Worm (Caenorhabditis elegans): ENCODE results near the gene Y66H1A.5.

Y66H1A.5 gene

ce11 chrIV:443622-444021, 14.7 kb upstream of the Y66H1A.5 start, which contains the start of gene mrpl-55:
TSS of gene mrpl-55 (plus strand) at chrIV:443985.
- TF ChIP-seq ceh-2 (tag; optimal IDR thresholded peaks at IDR 0.05) (peak; percentile 28), pat-9 (tag; optimal IDR thresholded peaks at IDR 0.05) (no peak), sox-2 (GFP tag; IDR thresholded peaks at IDR 0.05) (no peak), dmd-4 (tag; optimal IDR thresholded peaks at IDR 0.05; ENCODE audit: borderline replicate concordance) (no peak), unc-55 (GFP tag; optimal IDR thresholded peaks at IDR 0.05) (peak; percentile 32), ceh-30 (tag; optimal IDR thresholded peaks at IDR 0.05) (no peak), rnt-1 (tag; optimal IDR thresholded peaks at IDR 0.05) (no peak), dve-1 (tag; optimal IDR thresholded peaks at IDR 0.05) (peak; percentile 58), lim-6 (tag; optimal IDR thresholded peaks at IDR 0.05) (no peak), hlh-8 (tag; optimal IDR thresholded peaks at IDR 0.05) (no peak), ceh-48 (tag; optimal IDR thresholded peaks at IDR 0.05) (peak; percentile 75), fkh-10 (GFP tag; optimal IDR thresholded peaks at IDR 0.05) (no peak), F13H6.1 (tag; optimal IDR thresholded peaks at IDR 0.05) (no peak), lin-11 (tag; optimal IDR thresholded peaks at IDR 0.05) (no peak), fkh-6 (tag; optimal IDR thresholded peaks at IDR 0.05) (no peak), pha-2 (tag; optimal IDR thresholded peaks at IDR 0.05) (no peak), hlh-13 (GFP tag; optimal IDR thresholded peaks at IDR 0.05) (no peak), ttx-3 (tag; optimal IDR thresholded peaks at IDR 0.05) (no peak), ahr-1 (tag; optimal IDR thresholded peaks at IDR 0.05) (no peak), gmeb-2 (tag; optimal IDR thresholded peaks at IDR 0.05) (no peak), ets-4 (tag; optimal IDR thresholded peaks at IDR 0.05) (peak; percentile 17), sox-4 (tag; optimal IDR thresholded peaks at IDR 0.05) (no peak), mec-3 (tag; optimal IDR thresholded peaks at IDR 0.05; ENCODE audit: borderline replicate concordance) (no peak), unc-3 (GFP tag; conservative IDR thresholded peaks at IDR 0.05) (no peak), unc-3 (tag; optimal IDR thresholded peaks at IDR 0.05) (no peak), ceh-31 (tag; optimal IDR thresholded peaks at IDR 0.05) (peak; percentile 71), pag-3 (tag; optimal IDR thresholded peaks at IDR 0.05; ENCODE audit: borderline replicate concordance) (no peak), nfya-1 (tag; optimal IDR thresholded peaks at IDR 0.05) (peak; percentile 49), T23F11.4 (GFP tag; optimal IDR thresholded peaks at IDR 0.05) (no peak), ceh-19 (GFP tag; optimal IDR thresholded peaks at IDR 0.05) (no peak), ceh-9 (tag; optimal IDR thresholded peaks at IDR 0.05) (no peak), ceh-22 (tag; optimal IDR thresholded peaks at IDR 0.05) (no peak), che-1 (tag; optimal IDR thresholded peaks at IDR 0.05) (peak; percentile 14), nhr-11 (tag; optimal IDR thresholded peaks at IDR 0.05) (no peak), unc-86 (tag; optimal IDR thresholded peaks at IDR 0.05) (peak; percentile 42), eyg-1 (tag; optimal IDR thresholded peaks at IDR 0.05) (no peak), ama-1 (optimal IDR thresholded peaks at IDR 0.05) (no peak), odd-2 (tag; optimal IDR thresholded peaks at IDR 0.05) (no peak), pax-1 (tag; optimal IDR thresholded peaks at IDR 0.05) (peak; percentile 31), pqm-1 (tag; optimal IDR thresholded peaks at IDR 0.05) (no peak), elt-4 (tag; optimal IDR thresholded peaks at IDR 0.05) (no peak), ceh-45 (GFP tag; IDR thresholded peaks at IDR 0.05) (no peak), K09A11.1 (tag; optimal IDR thresholded peaks at IDR 0.05; ENCODE audit: insufficient read depth) (no peak), Y22D7AL.16 (tag; optimal IDR thresholded peaks at IDR 0.05) (no peak), hlh-30 (tag; optimal IDR thresholded peaks at IDR 0.05; ENCODE audit: insufficient read depth) (no peak), sdc-2 (tag; optimal IDR thresholded peaks at IDR 0.05) (no peak), ceh-18 (tag; optimal IDR thresholded peaks at IDR 0.05) (peak; percentile 52), hlh-15 (tag; optimal IDR thresholded peaks at IDR 0.05) (no peak), C38D4.7 (GFP tag; optimal IDR thresholded peaks at IDR 0.05) (no peak), K02D7.2 (tag; optimal IDR thresholded peaks at IDR 0.05) (no peak), syd-9 (tag; optimal IDR thresholded peaks at IDR 0.05) (no peak), ceh-6 (GFP tag; optimal IDR thresholded peaks at IDR 0.05) (no peak), tbx-7 (tag; optimal IDR thresholded peaks at IDR 0.05) (no peak), pros-1 (tag; optimal IDR thresholded peaks at IDR 0.05) (no peak)

All from whole organism, late embryonic.